Fruit fly (Drosophila melanogaster) whole organism, larva: ENCODE data around the gene CG13247.
A peak's percentile ranks its signal among the peaks of the same experiment; 100 is the strongest.

ENCODE experiments used
- noc ChIP-seq: fragments of 200-800 bp; sonication (Bioruptor generic); optimal IDR thresholded peaks from 3 replicates; lab custom pipeline; 2019; ENCODE audit warnings: missing biosample characterization, mild to moderate bottlenecking, missing genetic modification characterization, moderate library complexity

CG13247 gene

dm6 chr3L:20370013-20370412 lies at the start of gene CG13247:
CG13247 (plus strand) TSS chr3L:20370313.
- no peak for TF ChIP-seq noc (tag; lab: Kevin White, UChicago)

dm6 chr3L:20320652-20321051 lies 49.5 kb upstream of the CG13247 start, which contains the start of gene Spn77Bb:
Spn77Bb (plus strand) TSS chr3L:20320952.
- no peak for TF ChIP-seq noc (tag; lab: Kevin White, UChicago)

dm6 chr3L:20342334-20342733 lies 27.8 kb upstream of the CG13247 start, which contains the start of gene Spn77Bc:
Spn77Bc (plus strand) TSS chr3L:20342634.
- TF ChIP-seq noc (tag; lab: Kevin White, UChicago), result no peak

- TF ChIP-seq noc (tag; lab: Kevin White, UChicago), result peak; percentile 57
Measured at dm6 chr3L:20347762-20348580, 22.1 kb upstream of the CG13247 start, which contains the start of the genes Rbbp5 and eRF1. Rbbp5 (minus strand) TSS chr3L:20347942. eRF1 (plus strand) TSS chr3L:20348355.

- no peak for TF ChIP-seq noc (tag; lab: Kevin White, UChicago)
Measured at dm6 chr3L:20348581-20349093, 21.5 kb upstream of the CG13247 start.

dm6 chr3L:20349333-20349924 lies 20.7 kb upstream of the CG13247 start:
- TF ChIP-seq noc (tag; lab: Kevin White, UChicago), result no peak

- TF ChIP-seq noc (tag; lab: Kevin White, UChicago), result no peak
Measured at dm6 chr3L:20353149-20353548, 17.0 kb upstream of the CG13247 start, which contains the start of gene CG5618. CG5618 (plus strand) TSS chr3L:20353449.

dm6 chr3L:20353726-20354332 lies 16.3 kb upstream of the CG13247 start:
- no peak for TF ChIP-seq noc (tag; lab: Kevin White, UChicago)

dm6 chr3L:20354363-20354762 lies 15.8 kb upstream of the CG13247 start:
- no peak for TF ChIP-seq noc (tag; lab: Kevin White, UChicago)

dm6 chr3L:20354872-20355271 lies 15.2 kb upstream of the CG13247 start:
- TF ChIP-seq noc (tag; lab: Kevin White, UChicago), result no peak

dm6 chr3L:20356613-20357012 lies 13.5 kb upstream of the CG13247 start, which contains the start of gene kin17:
kin17 (plus strand) TSS chr3L:20356807.
- no peak for TF ChIP-seq noc (tag; lab: Kevin White, UChicago)

dm6 chr3L:20358212-20358611 lies 11.9 kb upstream of the CG13247 start, which contains the start of gene CG5665:
CG5665 (plus strand) TSS chr3L:20358512.
- TF ChIP-seq noc (tag; lab: Kevin White, UChicago), result no peak

- no peak for TF ChIP-seq noc (tag; lab: Kevin White, UChicago)
Measured at dm6 chr3L:20361389-20361788, 8.7 kb upstream of the CG13247 start, which contains the start of gene Prim2. Prim2 (minus strand) TSS chr3L:20361585.

dm6 chr3L:20366074-20366473 lies 4.0 kb upstream of the CG13247 start:
- no peak for TF ChIP-seq noc (tag; lab: Kevin White, UChicago)

- no peak for TF ChIP-seq noc (tag; lab: Kevin White, UChicago)
Measured at dm6 chr3L:20366674-20367372, 3.3 kb upstream of the CG13247 start, which contains the start of the genes Toll-9 and in. Toll-9 (minus strand) TSS chr3L:20366724. in (plus strand) TSS chr3L:20367198.
